Fruit fly (Drosophila melanogaster) whole organism, embryonic: ENCODE data around the gene gce.
A peak's percentile ranks its signal among the peaks of the same experiment; 100 is the strongest.

ENCODE experiments used
- Antp ChIP-seq: fragments of 200-800 bp; sonication (Bioruptor generic); optimal IDR thresholded peaks from 3 replicates; lab custom pipeline; 2016; ENCODE audit warnings: missing biosample characterization, missing genetic modification characterization
- Asciz ChIP-seq: fragments of 200-800 bp; sonication (Bioruptor generic); optimal IDR thresholded peaks from 2 replicates; lab custom pipeline; 2017; ENCODE audit warnings: missing biosample characterization, mild to moderate bottlenecking, missing genetic modification characterization, missing genetic modification reagents
- B-H2 ChIP-seq: fragments of 200-800 bp; sonication (Bioruptor generic); optimal IDR thresholded peaks from 2 replicates; lab custom pipeline; 2018; ENCODE audit warnings: missing biosample characterization, mild to moderate bottlenecking, missing genetic modification characterization
- CG10462 ChIP-seq: fragments of 200-800 bp; sonication (Bioruptor generic); optimal IDR thresholded peaks from 2 replicates; lab custom pipeline; 2016; ENCODE audit warnings: missing biosample characterization, missing genetic modification characterization
- CG10979 ChIP-seq: fragments of 200-800 bp; sonication (Bioruptor generic); optimal IDR thresholded peaks from 2 replicates; lab custom pipeline; 2018; ENCODE audit warnings: missing biosample characterization, mild to moderate bottlenecking, missing genetic modification characterization, moderate library complexity
- CG11456 ChIP-seq: fragments of 200-800 bp; sonication (Bioruptor generic); IDR thresholded peaks from 3 replicates; pipeline ENCODE4 v1.3.6; 2022; ENCODE audit warnings: missing biosample characterization, missing genetic modification characterization
- CG11695 ChIP-seq: fragments of 200-800 bp; sonication (Bioruptor generic); IDR thresholded peaks from 3 replicates; pipeline ENCODE4 v1.3.6; 2022; ENCODE audit warnings: missing biosample characterization, missing genetic modification characterization
- CG1233 ChIP-seq: fragments of 200-800 bp; sonication (Bioruptor generic); optimal IDR thresholded peaks from 4 replicates; lab custom pipeline; 2018; ENCODE audit warnings: missing biosample characterization, mild to moderate bottlenecking, missing genetic modification characterization
- CG13296 ChIP-seq: fragments of 200-800 bp; sonication (Bioruptor generic); optimal IDR thresholded peaks from 3 replicates; lab custom pipeline; 2018; ENCODE audit warnings: missing biosample characterization, mild to moderate bottlenecking, missing genetic modification characterization
- CG15696 ChIP-seq: fragments of 200-800 bp; sonication (Bioruptor generic); optimal IDR thresholded peaks from 2 replicates; lab custom pipeline; 2019; ENCODE audit warnings: missing biosample characterization, mild to moderate bottlenecking, missing genetic modification characterization, moderate library complexity
- CG17568 ChIP-seq: fragments of 200-800 bp; sonication (Bioruptor generic); optimal IDR thresholded peaks from 2 replicates; lab custom pipeline; 2018; ENCODE audit warnings: missing biosample characterization, mild to moderate bottlenecking, missing genetic modification characterization, moderate library complexity
- CG30431 ChIP-seq: fragments of 200-800 bp; sonication (Bioruptor generic); optimal IDR thresholded peaks from 2 replicates; lab custom pipeline; 2017; ENCODE audit warnings: missing biosample characterization, missing genetic modification characterization
- CG3995 ChIP-seq: fragments of 200-800 bp; sonication (Bioruptor generic); optimal IDR thresholded peaks from 3 replicates; lab custom pipeline; 2016; ENCODE audit warnings: missing biosample characterization, missing genetic modification characterization
- CG4404 ChIP-seq: fragments of 200-800 bp; sonication (Bioruptor generic); IDR thresholded peaks from 2 replicates; pipeline ENCODE4 v1.3.6; 2022; ENCODE audit warnings: missing biosample characterization, missing genetic modification characterization
- CG4730 ChIP-seq: fragments of 200-800 bp; sonication (Bioruptor generic); IDR thresholded peaks from 2 replicates; pipeline ENCODE4 v1.3.6; 2022; ENCODE audit warnings: missing biosample characterization, missing genetic modification characterization
- CG7556 ChIP-seq: fragments of 200-800 bp; sonication (Bioruptor generic); optimal IDR thresholded peaks from 2 replicates; lab custom pipeline; 2017; ENCODE audit warnings: missing biosample characterization, mild to moderate bottlenecking, missing genetic modification characterization
- CG7839 ChIP-seq: fragments of 200-800 bp; sonication (Bioruptor generic); optimal IDR thresholded peaks from 3 replicates; lab custom pipeline; 2018; ENCODE audit warnings: missing biosample characterization, mild to moderate bottlenecking, missing genetic modification characterization, moderate library complexity
- CG7963 ChIP-seq: fragments of 200-800 bp; sonication (Bioruptor generic); IDR thresholded peaks from 3 replicates; pipeline ENCODE4 v1.3.6; 2022; ENCODE audit warnings: missing biosample characterization, missing genetic modification characterization; ENCODE audit not compliant: partially characterized antibody
- CG8478 ChIP-seq: fragments of >200 bp; optimal IDR thresholded peaks from 2 replicates; lab custom pipeline; 2018
- CHES-1-like ChIP-seq: fragments of 200-800 bp; sonication (Bioruptor generic); optimal IDR thresholded peaks from 2 replicates; lab custom pipeline; 2016; ENCODE audit warnings: missing biosample characterization, missing genetic modification characterization
- Dad ChIP-seq: fragments of 200-800 bp; sonication (Bioruptor generic); optimal IDR thresholded peaks from 3 replicates; lab custom pipeline; 2016; ENCODE audit warnings: missing biosample characterization, missing genetic modification characterization
- H15 ChIP-seq: fragments of 200-800 bp; sonication (Bioruptor generic); IDR thresholded peaks from 3 replicates; pipeline ENCODE4 v1.3.6; 2022; ENCODE audit warnings: missing biosample characterization, missing genetic modification characterization
- HHEX ChIP-seq: fragments of 200-800 bp; sonication (Bioruptor generic); optimal IDR thresholded peaks from 3 replicates; lab custom pipeline; 2017; ENCODE audit warnings: missing biosample characterization, mild to moderate bottlenecking, missing genetic modification characterization, missing genetic modification reagents
- HLH4C ChIP-seq: fragments of 200-800 bp; sonication (Bioruptor generic); IDR thresholded peaks from 3 replicates; pipeline ENCODE4 v1.3.6; 2022; ENCODE audit warnings: missing biosample characterization, missing genetic modification characterization; ENCODE audit not compliant: partially characterized antibody
- Kr ChIP-seq: fragments of 200-800 bp; sonication (Bioruptor generic); optimal IDR thresholded peaks from 2 replicates; lab custom pipeline; 2017; ENCODE audit warnings: missing biosample characterization, mild to moderate bottlenecking, missing genetic modification characterization
- NfI ChIP-seq: fragments of 200-800 bp; sonication (Bioruptor generic); optimal IDR thresholded peaks from 3 replicates; lab custom pipeline; 2018; ENCODE audit warnings: missing biosample characterization, mild to moderate bottlenecking, missing genetic modification characterization, moderate library complexity
- Opbp ChIP-seq: fragments of 200-800 bp; sonication (Bioruptor generic); IDR thresholded peaks from 3 replicates; pipeline ENCODE4 v1.3.6; 2022; ENCODE audit warnings: missing biosample characterization, missing genetic modification characterization; ENCODE audit not compliant: partially characterized antibody
- Ptx1 ChIP-seq: fragments of 200-800 bp; sonication (Bioruptor generic); IDR thresholded peaks from 2 replicates; pipeline ENCODE4 v1.3.6; 2022; ENCODE audit warnings: missing biosample characterization, missing genetic modification characterization
- Rfx ChIP-seq: fragments of 200-800 bp; sonication (Bioruptor generic); IDR thresholded peaks from 2 replicates; pipeline ENCODE4 v1.3.6; 2022; ENCODE audit warnings: missing biosample characterization, missing genetic modification characterization
- Usf ChIP-seq: fragments of 200-800 bp; sonication (Bioruptor generic); optimal IDR thresholded peaks from 2 replicates; lab custom pipeline; 2017; ENCODE audit warnings: missing genotype, missing biosample characterization, missing genetic modification characterization
- YL-1 ChIP-seq: fragments of 200-800 bp; sonication (Bioruptor generic); optimal IDR thresholded peaks from 3 replicates; lab custom pipeline; 2017; ENCODE audit warnings: missing biosample characterization, mild to moderate bottlenecking, missing genetic modification characterization
- ac ChIP-seq: fragments of 200-800 bp; sonication (Bioruptor generic); optimal IDR thresholded peaks from 3 replicates; lab custom pipeline; 2017; ENCODE audit warnings: missing biosample characterization, mild to moderate bottlenecking, missing genetic modification characterization
- ap ChIP-seq: fragments of 200-800 bp; sonication (Bioruptor generic); IDR thresholded peaks from 2 replicates; pipeline ENCODE4 v1.3.6; 2022; ENCODE audit warnings: missing biosample characterization, missing genetic modification characterization
- bab2 ChIP-seq: fragments of 200-800 bp; sonication (Bioruptor generic); optimal IDR thresholded peaks from 2 replicates; lab custom pipeline; 2016; ENCODE audit warnings: missing biosample characterization, missing genetic modification characterization
- corto ChIP-seq: fragments of 200-800 bp; sonication (Bioruptor generic); optimal IDR thresholded peaks from 2 replicates; lab custom pipeline; 2016; ENCODE audit warnings: missing biosample characterization, mild to moderate bottlenecking, missing genetic modification characterization, moderate library complexity
- croc ChIP-seq: fragments of 200-800 bp; sonication (Bioruptor generic); conservative IDR thresholded peaks from 3 replicates; pipeline ENCODE4 v1.3.6; 2022; ENCODE audit warnings: missing biosample characterization, missing genetic modification characterization
- fru ChIP-seq: fragments of >200 bp; optimal IDR thresholded peaks from 2 replicates; lab custom pipeline; 2017
- grau ChIP-seq: fragments of 200-800 bp; optimal IDR thresholded peaks from 3 replicates; lab custom pipeline; 2019; ENCODE audit warnings: missing biosample characterization, mild to moderate bottlenecking, missing genetic modification characterization, moderate library complexity
- hbn ChIP-seq: fragments of 200-800 bp; sonication (Bioruptor generic); IDR thresholded peaks from 2 replicates; pipeline ENCODE4 v1.3.6; 2022; ENCODE audit warnings: missing biosample characterization, missing genetic modification characterization; ENCODE audit not compliant: partially characterized antibody
- ind ChIP-seq: fragments of 200-800 bp; sonication (Bioruptor generic); optimal IDR thresholded peaks from 3 replicates; lab custom pipeline; 2016; ENCODE audit warnings: missing biosample characterization, missing genetic modification characterization
- jing ChIP-seq: fragments of 200-800 bp; sonication (Bioruptor generic); optimal IDR thresholded peaks from 2 replicates; lab custom pipeline; 2018; ENCODE audit warnings: missing biosample characterization, mild to moderate bottlenecking, missing genetic modification characterization
- jumu ChIP-seq: fragments of 200-800 bp; sonication (Bioruptor generic); optimal IDR thresholded peaks from 3 replicates; lab custom pipeline; 2016; ENCODE audit warnings: missing biosample characterization, missing genetic modification characterization
- luna ChIP-seq: fragments of 200-800 bp; sonication (Bioruptor generic); optimal IDR thresholded peaks from 2 replicates; lab custom pipeline; 2016; ENCODE audit warnings: missing biosample characterization, missing genetic modification characterization
- oc ChIP-seq: fragments of 200-800 bp; sonication (Bioruptor generic); optimal IDR thresholded peaks from 2 replicates; lab custom pipeline; 2018; ENCODE audit warnings: missing biosample characterization, mild to moderate bottlenecking, missing genetic modification characterization, moderate library complexity
- odd ChIP-seq: fragments of 200-800 bp; sonication (Bioruptor generic); optimal IDR thresholded peaks from 2 replicates; lab custom pipeline; 2017; ENCODE audit warnings: missing biosample characterization, mild to moderate bottlenecking, missing genetic modification characterization
- pfk ChIP-seq: fragments of 200-800 bp; sonication (Bioruptor generic); optimal IDR thresholded peaks from 2 replicates; lab custom pipeline; 2018; ENCODE audit warnings: missing biosample characterization, mild to moderate bottlenecking, missing genetic modification characterization, moderate library complexity
- run ChIP-seq: fragments of 200-800 bp; sonication (Bioruptor generic); optimal IDR thresholded peaks from 3 replicates; lab custom pipeline; 2018; ENCODE audit warnings: missing biosample characterization, mild to moderate bottlenecking, missing genetic modification characterization
- sim ChIP-seq: fragments of 200-800 bp; sonication (Bioruptor generic); IDR thresholded peaks from 2 replicates; pipeline ENCODE4 v1.3.6; 2022; ENCODE audit warnings: missing biosample characterization, missing genetic modification characterization
- stc ChIP-seq: fragments of 200-800 bp; sonication (Bioruptor generic); IDR thresholded peaks from 2 replicates; pipeline ENCODE4 v1.3.6; 2022; ENCODE audit warnings: missing biosample characterization, missing genetic modification characterization
- wor ChIP-seq: fragments of 200-800 bp; sonication (Bioruptor generic); IDR thresholded peaks from 2 replicates; pipeline ENCODE4 v1.3.6; 2022; ENCODE audit warnings: missing biosample characterization, missing genetic modification characterization

The gce gene

DNA sequence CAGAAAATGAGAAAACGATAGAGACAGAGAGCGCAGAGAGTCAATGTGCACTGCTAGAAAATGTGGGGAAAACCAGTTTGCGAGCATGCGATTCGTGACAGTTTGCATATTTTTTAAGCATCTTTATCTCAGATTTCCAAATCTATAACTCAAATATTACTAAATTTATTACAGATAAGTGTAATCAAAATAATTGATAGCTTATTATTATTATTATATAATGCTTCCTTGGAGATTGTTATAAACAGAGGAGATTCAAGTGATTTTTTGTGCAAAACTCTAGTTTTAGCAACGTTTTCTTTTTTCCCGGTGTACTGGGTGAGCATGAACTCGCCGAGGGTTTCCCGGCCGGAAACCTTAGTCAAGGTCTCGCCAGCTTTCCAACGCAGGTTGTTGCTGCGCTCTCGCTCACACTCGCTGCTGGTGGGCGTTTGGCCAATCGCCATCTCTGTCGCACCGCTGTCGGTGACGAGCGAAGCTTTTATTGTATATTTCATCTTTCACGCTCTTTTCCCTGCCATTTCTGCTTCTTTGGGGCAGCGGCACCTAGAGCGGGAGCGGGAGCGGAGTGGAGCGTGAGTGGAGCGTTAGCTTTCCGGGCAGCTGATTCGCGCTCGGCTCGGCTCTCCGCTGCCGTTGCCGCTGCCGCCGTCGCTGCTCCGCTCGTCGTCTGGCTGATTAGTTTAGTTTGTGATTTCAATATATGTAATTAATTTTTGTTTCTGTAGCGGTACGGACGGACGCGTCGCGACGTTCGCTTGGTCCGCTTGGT, 918 bp downstream of the gce start (continued):
- TF ChIP-seq jumu (GFP tag; lab: Kevin White, UChicago): peak; percentile 58
- peak; percentile 93 for TF ChIP-seq CG10462 (GFP tag; lab: Kevin White, UChicago)
- TF ChIP-seq Asciz (GFP tag; lab: Kevin White, UChicago): peak; percentile 98
- TF ChIP-seq CHES-1-like: peak; percentile 70
- peak; percentile 96 for TF ChIP-seq H15 (GFP tag; lab: Robert Waterston, UW)
- peak; percentile 99 for TF ChIP-seq CG7839 (tag; lab: Kevin White, UChicago)
- peak; percentile 97 for TF ChIP-seq CG1233 (GFP tag; lab: Kevin White, UChicago)
- TF ChIP-seq CG11456 (GFP tag; lab: Robert Waterston, UW): peak; percentile 96
- peak; percentile 99 for TF ChIP-seq CG11695 (GFP tag; lab: Robert Waterston, UW)
- TF ChIP-seq CG10979 (tag; lab: Kevin White, UChicago): peak; percentile 97
- TF ChIP-seq CG30431: peak; percentile 96
- no peak for TF ChIP-seq pfk (GFP tag; lab: Kevin White, UChicago)
- peak; percentile 96 for TF ChIP-seq Usf (GFP tag; lab: Kevin White, UChicago)
- no peak for TF ChIP-seq corto (GFP tag; lab: Kevin White, UChicago)
- peak; percentile 48 for TF ChIP-seq Antp (GFP tag; lab: Kevin White, UChicago)
- TF ChIP-seq HLH4C (GFP tag; lab: Robert Waterston, UW): no peak
- peak; percentile 96 for TF ChIP-seq run
- TF ChIP-seq CG3995 (GFP tag; lab: Kevin White, UChicago): peak; percentile 82
- peak; percentile 73 for TF ChIP-seq bab2 (GFP tag; lab: Kevin White, UChicago)
- TF ChIP-seq CG13296 (GFP tag; lab: Kevin White, UChicago): peak; percentile 98
- peak; percentile 99 for TF ChIP-seq CG7556 (GFP tag; lab: Kevin White, UChicago)
- TF ChIP-seq NfI (GFP tag; lab: Kevin White, UChicago): peak; percentile 98
- peak; percentile 91 for TF ChIP-seq ap (GFP tag; lab: Robert Waterston, UW)
- no peak for TF ChIP-seq Kr (GFP tag; lab: Kevin White, UChicago)
- TF ChIP-seq croc (GFP tag; lab: Robert Waterston, UW): peak; percentile 97
- no peak for TF ChIP-seq fru
- peak; percentile 19 for TF ChIP-seq CG8478 (lab: Kevin White, UChicago)
- TF ChIP-seq CG4730 (GFP tag; lab: Robert Waterston, UW): peak; percentile 96
- peak; percentile 93 for TF ChIP-seq CG17568
- TF ChIP-seq sim (GFP tag; lab: Robert Waterston, UW): peak; percentile 85
- peak; percentile 97 for TF ChIP-seq stc (GFP tag; lab: Robert Waterston, UW)
- peak; percentile 16 for TF ChIP-seq luna (GFP tag; lab: Kevin White, UChicago)
- peak; percentile 98 for TF ChIP-seq grau (tag; lab: Kevin White, UChicago)
- peak; percentile 98 for TF ChIP-seq Rfx (GFP tag; lab: Robert Waterston, UW)
- TF ChIP-seq ind (GFP tag; lab: Kevin White, UChicago): peak; percentile 98
- TF ChIP-seq CG4404: peak; percentile 94
- no peak for TF ChIP-seq ac (GFP tag; lab: Kevin White, UChicago)
- peak; percentile 98 for TF ChIP-seq Ptx1 (GFP tag; lab: Robert Waterston, UW)
- TF ChIP-seq oc (tag; lab: Kevin White, UChicago): peak; percentile 95
- TF ChIP-seq odd: peak; percentile 98
- peak; percentile 88 for TF ChIP-seq YL-1 (GFP tag; lab: Kevin White, UChicago)
- TF ChIP-seq wor (GFP tag; lab: Robert Waterston, UW): peak; percentile 98
- peak; percentile 72 for TF ChIP-seq Dad (GFP tag; lab: Kevin White, UChicago)
- TF ChIP-seq CG15696 (tag; lab: Kevin White, UChicago): peak; percentile 82
- no peak for TF ChIP-seq Opbp (GFP tag; lab: Robert Waterston, UW)
- TF ChIP-seq CG7963 (GFP tag; lab: Robert Waterston, UW): no peak
- peak; percentile 92 for TF ChIP-seq B-H2
- no peak; the same call in 1 of the 2 replicates for TF ChIP-seq hbn
- TF ChIP-seq jing (GFP tag; lab: Kevin White, UChicago): peak; percentile 95
- TF ChIP-seq HHEX (GFP tag; lab: Kevin White, UChicago): peak; percentile 98
